Fruit fly (Drosophila melanogaster): Measurements from ENCODE around the gene CG5693.

CG5693 gene

DNA sequence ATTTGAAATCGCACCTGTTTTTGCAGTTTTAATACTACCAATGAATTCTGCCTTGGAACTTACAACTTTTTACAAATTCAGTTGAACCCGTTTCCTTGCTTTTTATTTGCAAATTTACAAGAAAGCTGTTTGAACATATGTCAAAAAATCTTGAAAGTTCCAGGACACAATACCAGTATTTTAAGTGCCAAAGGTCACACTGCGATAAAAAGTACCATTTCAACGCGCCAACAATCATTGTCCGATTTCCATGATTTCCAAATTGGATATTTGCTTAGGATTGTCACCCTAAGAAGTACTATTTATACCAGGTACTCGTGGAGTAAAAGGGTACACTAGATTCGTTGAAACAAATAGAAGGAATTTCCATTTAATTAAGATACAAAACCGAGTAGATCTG is 4.9 kb downstream of the CG5693 start, which contains the start of gene elfless:
elfless (minus strand) TSS at position 101 of the 400 bp plus-strand sequence.
- TF ChIP-seq brk (GFP tag; optimal IDR thresholded peaks at IDR 0.05) (no peak), pan (optimal IDR thresholded peaks at IDR 0.05) (no peak), sv (GFP tag; optimal IDR thresholded peaks at IDR 0.05) (no peak), Rel (GFP tag; optimal IDR thresholded peaks at IDR 0.05) (no peak), Rel (tag; optimal IDR thresholded peaks at IDR 0.05) (no peak), br (GFP tag; optimal IDR thresholded peaks at IDR 0.05) (no peak), Dif (GFP tag; optimal IDR thresholded peaks at IDR 0.05; ENCODE audit: partially characterized antibody) (no peak), Dfd (GFP tag; optimal IDR thresholded peaks at IDR 0.05) (no peak), Sp1 (GFP tag; optimal IDR thresholded peaks at IDR 0.05) (no peak), psq (GFP tag; optimal IDR thresholded peaks at IDR 0.05) (no peak)

DNA sequence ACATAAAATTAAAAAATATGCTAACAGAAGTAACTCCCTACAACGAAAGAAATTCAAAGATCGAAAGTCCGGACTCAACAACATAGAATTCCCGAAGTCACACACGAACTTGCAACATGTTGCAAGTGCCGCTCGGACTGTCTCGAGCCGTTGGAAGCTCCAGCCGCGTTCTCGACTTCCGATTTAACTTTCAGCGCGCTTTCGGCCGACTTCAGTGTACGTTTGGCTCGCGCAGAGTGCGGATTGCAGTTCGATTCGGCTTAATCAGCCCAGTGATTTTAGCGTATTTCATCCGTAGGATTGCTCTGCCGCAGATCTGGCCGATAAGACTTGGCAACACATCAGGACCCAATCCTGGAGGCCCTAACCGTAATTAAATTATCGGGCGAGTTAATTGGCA is 5.7 kb downstream of the CG5693 start, which contains the start of gene rdo:
rdo (plus strand) TSS at position 213 of the 400 bp plus-strand sequence.
- TF ChIP-seq Dfd (GFP tag; optimal IDR thresholded peaks at IDR 0.05) = no peak
- no peak for TF ChIP-seq br (GFP tag; optimal IDR thresholded peaks at IDR 0.05)
- no peak for TF ChIP-seq CG32264 (GFP tag; optimal IDR thresholded peaks at IDR 0.05)
- no peak for TF ChIP-seq rgr (GFP tag; optimal IDR thresholded peaks at IDR 0.05)
- no peak for TF ChIP-seq dl (GFP tag; optimal IDR thresholded peaks at IDR 0.05; ENCODE audit: insufficient read depth in 1 of 2, partially characterized antibody in 2 of 2)
- TF ChIP-seq Myc (optimal IDR thresholded peaks at IDR 0.05) = no peak
- TF ChIP-seq OdsH (GFP tag; optimal IDR thresholded peaks at IDR 0.05) = no peak

DNA sequence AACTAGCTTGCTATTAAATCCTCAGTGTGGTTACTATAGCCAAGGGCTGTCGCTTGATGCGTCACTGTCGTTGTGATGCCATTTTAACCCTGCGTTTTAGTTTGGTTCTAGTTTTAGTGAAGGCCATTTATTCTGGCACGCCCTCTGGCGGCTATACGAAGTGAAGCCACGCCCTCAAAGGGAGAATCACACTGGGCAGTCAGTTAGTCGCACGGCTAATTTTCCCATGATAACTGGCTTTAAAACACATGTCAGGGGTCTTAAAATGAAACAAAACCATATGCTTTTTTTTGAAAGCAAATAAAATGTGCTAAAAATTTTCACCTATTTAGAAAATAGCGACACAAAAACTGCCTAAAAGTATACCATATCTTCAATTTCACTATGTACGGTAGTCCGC is 26.3 kb downstream of the CG5693 start:
- no peak for TF ChIP-seq sage (GFP tag; optimal IDR thresholded peaks at IDR 0.05)
- no peak for TF ChIP-seq Dfd (GFP tag; optimal IDR thresholded peaks at IDR 0.05)
- TF ChIP-seq N (GFP tag; optimal IDR thresholded peaks at IDR 0.05) = no peak
- TF ChIP-seq br (GFP tag; optimal IDR thresholded peaks at IDR 0.05) = no peak
- no peak for TF ChIP-seq lola (GFP tag; optimal IDR thresholded peaks at IDR 0.05)
- TF ChIP-seq pan (optimal IDR thresholded peaks at IDR 0.05) = no peak
- TF ChIP-seq Hr78 (GFP tag; optimal IDR thresholded peaks at IDR 0.05) = no peak
- TF ChIP-seq Mio (GFP tag; optimal IDR thresholded peaks at IDR 0.05) = no peak
- TF ChIP-seq woc (GFP tag; optimal IDR thresholded peaks at IDR 0.05) = no peak

Measured in whole organism, wandering third instar larva.